Fruit fly (Drosophila melanogaster): Measurements from ENCODE around the gene Fie.

- TF ChIP-seq Dll (optimal IDR thresholded peaks at IDR 0.05) (no peak), psq (optimal IDR thresholded peaks at IDR 0.05) (no peak), CG8478 (optimal IDR thresholded peaks at IDR 0.05) (no peak), usp (GFP tag; optimal IDR thresholded peaks at IDR 0.05) (no peak), pan (optimal IDR thresholded peaks at IDR 0.05) (no peak)
Observed at dm6 chr3L:3923631-3924274, 31.4 kb downstream of the Fie start.

Measured in whole organism.